Worm (Caenorhabditis elegans): ENCODE measurements around the gene lin-31.

lin-31 gene

ce11 chrII:3986906-3987305 is 4.6 kb downstream of the lin-31 start, which contains the start of gene K10G6.5:
K10G6.5 (plus strand) TSS chrII:3987250.
- TF ChIP-seq elt-2 (tag; optimal IDR thresholded peaks at IDR 0.05) = peak; percentile 51
- TF ChIP-seq nhr-237 (tag; optimal IDR thresholded peaks at IDR 0.05) = no peak

ce11 chrII:3989627-3990367 is 7.4 kb downstream of the lin-31 start, which contains the start of gene Y14H12A.2:
Y14H12A.2 (minus strand) TSS chrII:3989677.
- TF ChIP-seq F16B12.6 (tag; optimal IDR thresholded peaks at IDR 0.05) (no peak), elt-2 (tag; optimal IDR thresholded peaks at IDR 0.05) (peak; percentile 88)

- TF ChIP-seq nhr-90 (tag; optimal IDR thresholded peaks at IDR 0.05; ENCODE audit: poor library complexity) (no peak), unc-62 (GFP tag; optimal IDR thresholded peaks at IDR 0.05) (no peak), sup-37 (GFP tag; optimal IDR thresholded peaks at IDR 0.05) (no peak), rnt-1 (tag; optimal IDR thresholded peaks at IDR 0.05) (no peak), nhr-47 (tag; optimal IDR thresholded peaks at IDR 0.05) (no peak), elt-2 (tag; optimal IDR thresholded peaks at IDR 0.05) (peak; percentile 87)
These were observed 8.4 kb downstream of the lin-31 start for ce11 chrII:3990706-3991105.

ce11 chrII:3992029-3992428 is 9.7 kb downstream of the lin-31 start:
- TF ChIP-seq elt-2 (tag; optimal IDR thresholded peaks at IDR 0.05) (peak; percentile 80), nhr-20 (tag; optimal IDR thresholded peaks at IDR 0.05) (no peak)

- no peak for TF ChIP-seq nhr-84 (tag; optimal IDR thresholded peaks at IDR 0.05)
- peak; percentile 69 for TF ChIP-seq elt-2 (tag; optimal IDR thresholded peaks at IDR 0.05)
These were observed 10.4 kb downstream of the lin-31 start, which contains the start of gene Y14H12A.1 for ce11 chrII:3992660-3993245. Y14H12A.1 (plus strand) TSS chrII:3993195.

- no peak for TF ChIP-seq pag-3 (tag; optimal IDR thresholded peaks at IDR 0.05; ENCODE audit: borderline replicate concordance, insufficient read depth)
- peak; percentile 52 for TF ChIP-seq elt-2 (tag; optimal IDR thresholded peaks at IDR 0.05)
These were observed 13.7 kb downstream of the lin-31 start, which contains the start of gene clc-22 for ce11 chrII:3996005-3996404. clc-22 (minus strand) TSS chrII:3996075.

ce11 chrII:3999537-3999936 is 17.2 kb downstream of the lin-31 start:
- TF ChIP-seq sox-4 (tag; optimal IDR thresholded peaks at IDR 0.05) (no peak), lin-14 (GFP tag; optimal IDR thresholded peaks at IDR 0.05) (peak; percentile 9)

- peak; percentile 61 for TF ChIP-seq nhr-85 (tag)
- no peak for TF ChIP-seq nhr-47 (tag; optimal IDR thresholded peaks at IDR 0.05)
- TF ChIP-seq grh-1 (GFP tag; IDR thresholded peaks at IDR 0.05) = 0 out of 2 replicates have a peak, but pooled peaks have one; percentile 28
- TF ChIP-seq nhr-12 (tag; optimal IDR thresholded peaks at IDR 0.05) = no peak
- no peak for TF ChIP-seq nhr-77 (tag; optimal IDR thresholded peaks at IDR 0.05)
- TF ChIP-seq blmp-1 (tag; optimal IDR thresholded peaks at IDR 0.05) = peak; percentile 79
- TF ChIP-seq egl-27 (tag; optimal IDR thresholded peaks at IDR 0.05) = no peak
- no peak for TF ChIP-seq efl-3 (GFP tag; optimal IDR thresholded peaks at IDR 0.05)
- TF ChIP-seq elt-3 (tag; optimal IDR thresholded peaks at IDR 0.05) = peak in 1 of 6 experiments; percentile 59
- no peak for TF ChIP-seq hpl-2 (GFP tag; optimal IDR thresholded peaks at IDR 0.05)
- no peak for TF ChIP-seq irx-1 (tag; optimal IDR thresholded peaks at IDR 0.05)
These were observed 18.1 kb downstream of the lin-31 start for ce11 chrII:4000430-4000829.

Data from whole organism, L1 larva.